Worm (Caenorhabditis elegans): ENCODE data around the gene srh-308.

DNA sequence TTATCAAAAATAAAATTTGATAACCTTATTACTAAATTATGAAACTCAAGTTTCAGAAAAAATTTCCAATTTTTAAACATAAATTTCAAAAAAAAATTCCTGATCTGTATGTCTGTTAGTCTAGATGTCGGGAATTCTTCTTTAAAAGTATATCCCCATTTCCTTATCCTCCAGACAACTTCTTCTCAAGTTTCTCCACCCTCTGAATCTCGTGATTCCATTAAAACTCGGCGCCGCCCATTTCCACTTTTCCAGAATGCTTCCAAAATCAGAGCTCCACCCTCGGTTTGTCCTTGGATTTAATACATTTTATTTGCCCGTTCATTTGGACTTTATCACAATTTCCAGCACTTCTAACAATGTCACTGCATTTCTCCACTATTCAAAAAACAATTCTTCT is 16.3 kb upstream of the srh-308 start, which contains the start of gene ins-10:
- no peak for TF ChIP-seq unc-62 (GFP tag; optimal IDR thresholded peaks at IDR 0.05 in 1 of 2)
- TF ChIP-seq unc-62 (tag; optimal IDR thresholded peaks at IDR 0.05), result no peak
- TF ChIP-seq nhr-10 (tag; optimal IDR thresholded peaks at IDR 0.05), result no peak
- no peak for TF ChIP-seq nhr-25 (tag; optimal IDR thresholded peaks at IDR 0.05; ENCODE audit: borderline replicate concordance, insufficient read depth)
- TF ChIP-seq nhr-76 (tag; optimal IDR thresholded peaks at IDR 0.05), result no peak
- no peak for TF ChIP-seq zag-1 (tag; optimal IDR thresholded peaks at IDR 0.05)
- no peak for TF ChIP-seq duxl-1 (tag; optimal IDR thresholded peaks at IDR 0.05; ENCODE audit: poor library complexity)
- no peak for TF ChIP-seq jun-1 (tag; optimal IDR thresholded peaks at IDR 0.05)
- no peak for TF ChIP-seq daf-12 (tag; optimal IDR thresholded peaks at IDR 0.05)
- TF ChIP-seq ama-1 (optimal IDR thresholded peaks at IDR 0.05), result no peak
- no peak for TF ChIP-seq saeg-2 (GFP tag; IDR thresholded peaks at IDR 0.05)
- no peak for TF ChIP-seq nhr-77 (tag; optimal IDR thresholded peaks at IDR 0.05)

All from whole organism, L4 larva.